Fruit fly (Drosophila melanogaster) whole organism, embryonic: ENCODE data around the gene CG12289.
A peak's percentile ranks its signal among the peaks of the same experiment; 100 is the strongest.

Experiments
- Atf6 ChIP-seq: fragments of 200-800 bp; sonication (Bioruptor generic); IDR thresholded peaks from 2 replicates; pipeline ENCODE4 v1.3.6; 2022; ENCODE audit warnings: missing biosample characterization, missing genetic modification characterization
- B-H1 ChIP-seq: fragments of 200-800 bp; sonication (Bioruptor generic); IDR thresholded peaks from 3 replicates; pipeline ENCODE4 v1.3.6; 2022; ENCODE audit warnings: missing biosample characterization, missing genetic modification characterization
- Blimp-1 ChIP-seq: fragments of 200-800 bp; sonication (Bioruptor generic); optimal IDR thresholded peaks from 3 replicates; lab custom pipeline; 2018; ENCODE audit warnings: missing biosample characterization, missing genetic modification characterization, mild to moderate bottlenecking, moderate library complexity, missing genetic modification reagents
- CG10209 ChIP-seq: fragments of 200-800 bp; sonication (Bioruptor generic); optimal IDR thresholded peaks from 3 replicates; lab custom pipeline; 2017; ENCODE audit warnings: missing biosample characterization, mild to moderate bottlenecking, missing genetic modification characterization, missing genetic modification reagents
- CG10267 ChIP-seq: fragments of 200-800 bp; sonication (Bioruptor generic); optimal IDR thresholded peaks from 2 replicates; lab custom pipeline; 2018; ENCODE audit warnings: missing biosample characterization, mild to moderate bottlenecking, missing genetic modification characterization, moderate library complexity
- CG10431 ChIP-seq: fragments of 200-800 bp; sonication (Bioruptor generic); optimal IDR thresholded peaks from 3 replicates; lab custom pipeline; 2018; ENCODE audit warnings: missing biosample characterization, mild to moderate bottlenecking, missing genetic modification characterization
- CG10654 ChIP-seq: fragments of 200-800 bp; sonication (Bioruptor generic); optimal IDR thresholded peaks from 2 replicates; lab custom pipeline; 2016; ENCODE audit warnings: missing biosample characterization, missing genetic modification characterization
- CG10979 ChIP-seq: fragments of 200-800 bp; sonication (Bioruptor generic); optimal IDR thresholded peaks from 2 replicates; lab custom pipeline; 2018; ENCODE audit warnings: missing biosample characterization, mild to moderate bottlenecking, missing genetic modification characterization, moderate library complexity
- CG12744 ChIP-seq: fragments of 200-800 bp; sonication (Bioruptor generic); optimal IDR thresholded peaks from 2 replicates; lab custom pipeline; 2016; ENCODE audit warnings: missing biosample characterization, missing genetic modification characterization
- CG14014 ChIP-seq: fragments of 200-800 bp; sonication (Bioruptor generic); IDR thresholded peaks from 2 replicates; pipeline ENCODE4 v1.3.6; 2022; ENCODE audit warnings: missing biosample characterization, missing genetic modification characterization
- CG17385 ChIP-seq: fragments of 200-800 bp; sonication (Bioruptor generic); optimal IDR thresholded peaks from 3 replicates; lab custom pipeline; 2018; ENCODE audit warnings: missing biosample characterization, mild to moderate bottlenecking, missing genetic modification characterization
- CG18011 ChIP-seq: fragments of 200-800 bp; sonication (Bioruptor generic); optimal IDR thresholded peaks from 2 replicates; lab custom pipeline; 2017; ENCODE audit warnings: missing biosample characterization, missing genetic modification characterization, mild to moderate bottlenecking, moderate library complexity, missing genotype
- CG18599 ChIP-seq: fragments of 200-800 bp; sonication (Bioruptor generic); optimal IDR thresholded peaks from 3 replicates; lab custom pipeline; 2017; ENCODE audit warnings: missing biosample characterization, missing genetic modification characterization, mild to moderate bottlenecking, moderate library complexity, missing genetic modification reagents
- CG2129 ChIP-seq: fragments of 200-800 bp; sonication (Bioruptor generic); IDR thresholded peaks from 2 replicates; pipeline ENCODE4 v1.3.6; 2022; ENCODE audit warnings: missing biosample characterization, missing genetic modification characterization; ENCODE audit not compliant: partially characterized antibody
- CG2678 ChIP-seq: fragments of 200-800 bp; sonication (Bioruptor generic); optimal IDR thresholded peaks from 3 replicates; lab custom pipeline; 2019; ENCODE audit warnings: missing biosample characterization, mild to moderate bottlenecking, missing genetic modification characterization, moderate library complexity
- CG2712 ChIP-seq: fragments of 200-800 bp; optimal IDR thresholded peaks from 3 replicates; lab custom pipeline; 2019; ENCODE audit warnings: missing biosample characterization, mild to moderate bottlenecking, missing genetic modification characterization, moderate library complexity
- CG32772 ChIP-seq: fragments of 200-800 bp; sonication (Bioruptor generic); IDR thresholded peaks from 2 replicates; pipeline ENCODE4 v1.3.6; 2022; ENCODE audit warnings: missing biosample characterization, missing genetic modification characterization
- CG5180 ChIP-seq: fragments of 200-800 bp; sonication (Bioruptor generic); optimal IDR thresholded peaks from 3 replicates; lab custom pipeline; 2017; ENCODE audit warnings: missing biosample characterization, missing genetic modification characterization, mild to moderate bottlenecking, moderate library complexity, missing genetic modification reagents
- CG5953 ChIP-seq: fragments of 200-800 bp; sonication (Bioruptor generic); IDR thresholded peaks from 2 replicates; pipeline ENCODE4 v1.3.6; 2022; ENCODE audit warnings: missing biosample characterization, missing genetic modification characterization
- CG7556 ChIP-seq: fragments of 200-800 bp; sonication (Bioruptor generic); optimal IDR thresholded peaks from 2 replicates; lab custom pipeline; 2017; ENCODE audit warnings: missing biosample characterization, mild to moderate bottlenecking, missing genetic modification characterization
- CG7745 ChIP-seq: fragments of 200-800 bp; sonication (Bioruptor generic); optimal IDR thresholded peaks from 2 replicates; lab custom pipeline; 2018; ENCODE audit warnings: missing biosample characterization, mild to moderate bottlenecking, missing genetic modification characterization, moderate library complexity
- CG8478 ChIP-seq: fragments of >200 bp; optimal IDR thresholded peaks from 2 replicates; lab custom pipeline; 2018
- CG9817 ChIP-seq: fragments of 200-800 bp; sonication (Bioruptor generic); optimal IDR thresholded peaks from 2 replicates; lab custom pipeline; 2018; ENCODE audit warnings: missing biosample characterization, mild to moderate bottlenecking, missing genetic modification characterization, moderate library complexity
- CTCF ChIP-seq: fragments of 200-800 bp; sonication (Bioruptor generic); optimal IDR thresholded peaks from 2 replicates; lab custom pipeline; 2017; ENCODE audit warnings: missing biosample characterization, mild to moderate bottlenecking, missing genetic modification characterization, moderate library complexity
- Dad ChIP-seq: fragments of 200-800 bp; sonication (Bioruptor generic); optimal IDR thresholded peaks from 3 replicates; lab custom pipeline; 2016; ENCODE audit warnings: missing biosample characterization, missing genetic modification characterization
- Dbx ChIP-seq: fragments of 200-800 bp; sonication (Bioruptor generic); IDR thresholded peaks from 3 replicates; pipeline ENCODE4 v1.3.6; 2022; ENCODE audit warnings: missing biosample characterization, missing genetic modification characterization
- Drgx ChIP-seq: fragments of 200-800 bp; sonication (Bioruptor generic); IDR thresholded peaks from 2 replicates; pipeline ENCODE4 v1.3.6; 2022; ENCODE audit warnings: missing biosample characterization, missing genetic modification characterization
- Elba2 ChIP-seq: fragments of 200-800 bp; sonication (Bioruptor generic); optimal IDR thresholded peaks from 3 replicates; lab custom pipeline; 2016; ENCODE audit warnings: missing biosample characterization, missing genetic modification characterization
- Ets65A ChIP-seq: fragments of 200-800 bp; sonication (Bioruptor generic); peaks from one replicate; lab custom pipeline; 2016; ENCODE audit warnings: missing biosample characterization, missing genetic modification characterization
- GATAe ChIP-seq: fragments of 200-800 bp; sonication (Bioruptor generic); conservative IDR thresholded peaks from 2 replicates; pipeline ENCODE4 v1.3.6; 2022; ENCODE audit warnings: missing biosample characterization, missing genetic modification characterization
- H2.0 ChIP-seq: fragments of 200-800 bp; sonication (Bioruptor generic); IDR thresholded peaks from 2 replicates; pipeline ENCODE4 v1.3.6; 2022; ENCODE audit warnings: missing biosample characterization, missing genetic modification characterization
- HLH4C ChIP-seq: fragments of 200-800 bp; sonication (Bioruptor generic); IDR thresholded peaks from 3 replicates; pipeline ENCODE4 v1.3.6; 2022; ENCODE audit warnings: missing biosample characterization, missing genetic modification characterization; ENCODE audit not compliant: partially characterized antibody
- Hr3 ChIP-seq: fragments of 200-800 bp; sonication (Bioruptor generic); optimal IDR thresholded peaks from 3 replicates; lab custom pipeline; 2016; ENCODE audit warnings: missing biosample characterization, missing genetic modification characterization
- Hr78 ChIP-seq, 2 experiments: fragments of 200-800 bp in 1 of 2; fragments of >200 bp in 1 of 2; sonication (Bioruptor generic) in 1 of 2; optimal IDR thresholded peaks; 2 replicates each; lab custom pipeline; 2017 to 2019; ENCODE audit warnings: missing biosample characterization in 2 of 2, missing genetic modification characterization in 2 of 2, mild to moderate bottlenecking in 1 of 2, moderate library complexity in 1 of 2
- Med ChIP-seq: fragments of 200-800 bp; sonication (Bioruptor generic); peaks from one replicate; lab custom pipeline; 2016; ENCODE audit warnings: missing biosample characterization, missing genetic modification characterization, mild to moderate bottlenecking, inconsistent platforms, moderate library complexity
- Oli ChIP-seq: fragments of 200-800 bp; sonication (Bioruptor generic); optimal IDR thresholded peaks from 2 replicates; lab custom pipeline; 2018; ENCODE audit warnings: missing biosample characterization, mild to moderate bottlenecking, missing genetic modification characterization, moderate library complexity
- Ptx1 ChIP-seq: fragments of 200-800 bp; sonication (Bioruptor generic); IDR thresholded peaks from 2 replicates; pipeline ENCODE4 v1.3.6; 2022; ENCODE audit warnings: missing biosample characterization, missing genetic modification characterization
- bowl ChIP-seq: fragments of 200-800 bp; sonication (Bioruptor generic); IDR thresholded peaks from 2 replicates; pipeline ENCODE4 v1.3.6; 2022; ENCODE audit warnings: missing biosample characterization, missing genetic modification characterization
- ci ChIP-seq: fragments of 200-800 bp; sonication (Bioruptor generic); IDR thresholded peaks from 3 replicates; pipeline ENCODE4 v1.3.6; 2022; ENCODE audit warnings: missing biosample characterization, missing genetic modification characterization
- eve ChIP-seq, 2 experiments: fragments of >200 bp; optimal IDR thresholded peaks; 2 replicates each; lab custom pipeline; 2017; ENCODE audit warnings: missing biosample characterization in 2 of 2, missing genetic modification characterization in 2 of 2
- fu2 ChIP-seq: fragments of 200-800 bp; sonication (Bioruptor generic); optimal IDR thresholded peaks from 2 replicates; lab custom pipeline; 2016; ENCODE audit warnings: missing biosample characterization, missing genetic modification characterization
- lov ChIP-seq, 2 experiments: fragments of 200-800 bp in 1 of 2; fragments of >200 bp in 1 of 2; sonication (Bioruptor generic) in 1 of 2; IDR thresholded peaks in 1 of 2; optimal IDR thresholded peaks in 1 of 2; 2 replicates in 1 of 2; 3 replicates in 1 of 2; pipeline versions ENCODE4 v1.3.6 to Lab custom; 2017 to 2022; ENCODE audit warnings: missing biosample characterization in 1 of 2, missing genetic modification characterization in 1 of 2
- prd ChIP-seq, 3 experiments: fragments of >200 bp in 2 of 3; fragments of 200-800 bp in 1 of 3; sonication (Bioruptor generic) in 1 of 3; optimal IDR thresholded peaks in 2 of 3; IDR thresholded peaks in 1 of 3; 2 replicates in 2 of 3; 3 replicates in 1 of 3; pipeline versions ENCODE4 v1.3.6 to Lab custom; 2017 to 2022; ENCODE audit warnings: missing biosample characterization in 1 of 3, missing genetic modification characterization in 1 of 3
- psq ChIP-seq: fragments of 200-800 bp; sonication (Bioruptor generic); optimal IDR thresholded peaks from 2 replicates; lab custom pipeline; 2017; ENCODE audit warnings: missing biosample characterization, missing genetic modification characterization
- ro ChIP-seq: fragments of 200-800 bp; sonication (Bioruptor generic); IDR thresholded peaks from 2 replicates; pipeline ENCODE4 v1.3.6; 2022; ENCODE audit warnings: missing biosample characterization, missing genetic modification characterization
- sens ChIP-seq: fragments of 200-800 bp; sonication (Bioruptor generic); peaks from one replicate; lab custom pipeline; 2016; ENCODE audit warnings: missing biosample characterization, missing genetic modification characterization
- slbo ChIP-seq: fragments of 200-800 bp; sonication (Bioruptor generic); IDR thresholded peaks from 2 replicates; pipeline ENCODE4 v1.3.6; 2022; ENCODE audit warnings: missing biosample characterization, missing genetic modification characterization
- stwl ChIP-seq: fragments of 200-800 bp; sonication (Bioruptor generic); optimal IDR thresholded peaks from 3 replicates; lab custom pipeline; 2018; ENCODE audit warnings: missing biosample characterization, mild to moderate bottlenecking, missing genetic modification characterization, moderate library complexity
- ttk ChIP-seq: fragments of 200-800 bp; sonication (Bioruptor generic); IDR thresholded peaks from 2 replicates; pipeline ENCODE4 v2.1.2; 2022; ENCODE audit warnings: missing biosample characterization, missing genetic modification characterization
- vnd ChIP-seq: fragments of 200-800 bp; sonication (Bioruptor generic); IDR thresholded peaks from 3 replicates; pipeline ENCODE4 v1.3.6; 2022; ENCODE audit warnings: missing biosample characterization, missing genetic modification characterization; ENCODE audit not compliant: partially characterized antibody
- yki ChIP-seq: fragments of >200 bp; optimal IDR thresholded peaks from 3 replicates; lab custom pipeline; 2018

The CG12289 gene

dm6 chr3L:11439570-11439969, 18.7 kb downstream of the CG12289 start (continued):
- TF ChIP-seq Elba2 (GFP tag; lab: Kevin White, UChicago) (no peak), CG2712 (peak; percentile 37), Dbx (GFP tag; lab: Robert Waterston, UW) (no peak), slbo (peak; percentile 30; the same call in 1 of the 2 replicates), CG18599 (GFP tag; lab: Kevin White, UChicago) (peak; percentile 4), Hr3 (GFP tag; lab: Kevin White, UChicago) (no peak), HLH4C (GFP tag; lab: Robert Waterston, UW) (no peak), CG14014 (GFP tag; lab: Robert Waterston, UW) (0 out of 2 replicates have a peak, but pooled peaks have one; percentile 31), CG10209 (peak; percentile 1), CG5953 (GFP tag; lab: Robert Waterston, UW) (no peak), CG10431 (GFP tag; lab: Kevin White, UChicago) (no peak), Ptx1 (peak; percentile 22; the same call in 1 of the 2 replicates), ci (GFP tag; lab: Robert Waterston, UW) (peak; percentile 63; the same call in 2 of the 3 replicates), CTCF (GFP tag; lab: Kevin White, UChicago) (no peak), Blimp-1 (GFP tag; lab: Kevin White, UChicago) (peak; percentile 11), Atf6 (peak; percentile 50), B-H1 (GFP tag; lab: Robert Waterston, UW) (no peak), stwl (tag; lab: Kevin White, UChicago) (no peak), CG2678 (tag; lab: Kevin White, UChicago) (peak; percentile 18), CG10979 (tag; lab: Kevin White, UChicago) (peak; percentile 37), sens (GFP tag; lab: Kevin White, UChicago) (peak; percentile 78), Med (peak; percentile 71), CG9817 (tag; lab: Kevin White, UChicago) (no peak), CG5180 (no peak), eve (GFP tag; optimal IDR thresholded peaks at IDR 0.05; lab: Kevin White, UChicago) (no peak), lov (optimal IDR thresholded peaks at IDR 0.05; lab: Kevin White, UChicago) (no peak), lov (GFP tag; IDR thresholded peaks at IDR 0.05; lab: Robert Waterston, UW) (no peak), CG17385 (no peak), psq (GFP tag; lab: Kevin White, UChicago) (no peak), Oli (peak; percentile 12), GATAe (GFP tag; lab: Robert Waterston, UW) (no peak), CG10267 (tag; lab: Kevin White, UChicago) (peak; percentile 11), CG12744 (GFP tag; lab: Kevin White, UChicago) (no peak), Hr78 (GFP tag; optimal IDR thresholded peaks at IDR 0.05; lab: Kevin White, UChicago) (no peak), CG18011 (GFP tag; lab: Kevin White, UChicago) (no peak), CG2129 (GFP tag; lab: Robert Waterston, UW) (no peak), yki (lab: Kevin White, UChicago) (no peak), Dad (GFP tag; lab: Kevin White, UChicago) (no peak), Ets65A (GFP tag; lab: Kevin White, UChicago) (peak; percentile 56), H2.0 (GFP tag; lab: Robert Waterston, UW) (no peak), CG7745 (no peak), Drgx (peak; percentile 48; the same call in 1 of the 2 replicates), prd (optimal IDR thresholded peaks at IDR 0.05; lab: Kevin White, UChicago) (no peak), prd (GFP tag; IDR thresholded peaks at IDR 0.05; lab: Robert Waterston, UW) (peak; percentile 63; the same call in 2 of the 3 replicates), vnd (GFP tag; lab: Robert Waterston, UW) (no peak), bowl (GFP tag; lab: Robert Waterston, UW) (no peak), ttk (GFP tag; lab: Robert Waterston, UW) (no peak), CG8478 (lab: Kevin White, UChicago) (no peak), ro (GFP tag; lab: Robert Waterston, UW) (no peak), CG32772 (GFP tag; lab: Robert Waterston, UW) (0 out of 2 replicates have a peak, but pooled peaks have one; percentile 21), CG10654 (GFP tag; lab: Kevin White, UChicago) (no peak), fu2 (GFP tag; lab: Kevin White, UChicago) (no peak), CG7556 (GFP tag; lab: Kevin White, UChicago) (peak; percentile 7)
